Worm (Caenorhabditis elegans) whole organism, young adult: Measurements from ENCODE around the gene athp-1.

Experiments
- B0035.1 ChIP-seq: sonication (generic microtip); optimal IDR thresholded peaks from 2 replicates; lab custom pipeline; 2016; ENCODE audit warnings: missing genetic modification characterization, mild to moderate bottlenecking, missing compliant biosample characterization, missing genotype, missing genetic modification reagents
- F33H1.4 ChIP-seq: fragments of 200-800 bp; sonication (Bioruptor generic); IDR thresholded peaks from 2 replicates; pipeline ENCODE4 v1.3.6; 2022; ENCODE audit warnings: missing genetic modification reagents, missing genetic modification characterization, missing compliant biosample characterization
- F37B4.10 ChIP-seq: fragments of 200-800 bp; sonication (Bioruptor generic); IDR thresholded peaks from 2 replicates; pipeline ENCODE4 v1.3.6; 2022; ENCODE audit warnings: missing genetic modification characterization, missing compliant biosample characterization
- F49E8.2 ChIP-seq: sonication (generic microtip); optimal IDR thresholded peaks from 3 replicates; lab custom pipeline; 2017; ENCODE audit warnings: missing genetic modification characterization, mild to moderate bottlenecking, missing compliant biosample characterization, antibody characterized with exemption, moderate library complexity; ENCODE audit not compliant: insufficient read depth
- F52B5.7 ChIP-seq: sonication (generic microtip); optimal IDR thresholded peaks from 2 replicates; lab custom pipeline; 2016; ENCODE audit warnings: mild to moderate bottlenecking, missing genetic modification characterization, missing compliant biosample characterization
- F57A8.1 ChIP-seq: fragments of 200-800 bp; sonication (Bioruptor generic); optimal IDR thresholded peaks from 2 replicates; lab custom pipeline; 2018; ENCODE audit warnings: mild to moderate bottlenecking, missing genetic modification characterization, moderate library complexity, missing compliant biosample characterization
- K11D2.4 ChIP-seq: fragments of 200-800 bp; sonication (Bioruptor generic); IDR thresholded peaks from 2 replicates; pipeline ENCODE4 v1.3.6; 2022; ENCODE audit warnings: missing genetic modification reagents, missing genetic modification characterization, missing compliant biosample characterization
- K12H6.12 ChIP-seq: fragments of 200-800 bp; sonication (Bioruptor generic); optimal IDR thresholded peaks from 2 replicates; lab custom pipeline; 2018; ENCODE audit warnings: mild to moderate bottlenecking, missing genetic modification characterization, missing compliant biosample characterization
- Y53F4B.3 ChIP-seq: fragments of 200-800 bp; sonication (Bioruptor generic); IDR thresholded peaks from 2 replicates; pipeline ENCODE4 v1.3.6; 2022; ENCODE audit warnings: missing genetic modification reagents, missing genetic modification characterization, missing compliant biosample characterization
- Y67H2A.10 ChIP-seq: fragments of 200-800 bp; sonication (Bioruptor generic); conservative IDR thresholded peaks from 2 replicates; pipeline ENCODE4 v1.3.6; 2022; ENCODE audit warnings: missing genetic modification reagents, missing genetic modification characterization, missing compliant biosample characterization
- attf-6 ChIP-seq: fragments of 200-800 bp; sonication (Bioruptor generic); IDR thresholded peaks from 2 replicates; pipeline ENCODE4 v1.3.6; 2022; ENCODE audit warnings: missing genetic modification reagents, missing genetic modification characterization, missing compliant biosample characterization
- bed-2 ChIP-seq: fragments of 200-800 bp; sonication (Bioruptor generic); IDR thresholded peaks from 2 replicates; pipeline ENCODE4 v1.3.6; 2022; ENCODE audit warnings: missing genetic modification reagents, missing genetic modification characterization, missing compliant biosample characterization
- cebp-1 ChIP-seq, 2 experiments: fragments of 200-800 bp in 1 of 2; sonication (Bioruptor generic) in 1 of 2; sonication (generic microtip) in 1 of 2; IDR thresholded peaks in 1 of 2; optimal IDR thresholded peaks in 1 of 2; 2 replicates each; pipeline versions ENCODE4 v1.3.6 to Lab custom; 2017 to 2022; ENCODE audit warnings: missing compliant biosample characterization in 2 of 2, missing genetic modification characterization in 2 of 2, mild to moderate bottlenecking in 1 of 2, missing genetic modification reagents in 1 of 2, moderate library complexity in 1 of 2
- cebp-2 ChIP-seq: fragments of 200-800 bp; sonication (Bioruptor generic); IDR thresholded peaks from 2 replicates; pipeline ENCODE4 v1.3.6; 2022; ENCODE audit warnings: missing genetic modification characterization, missing compliant biosample characterization
- ceh-100 ChIP-seq: fragments of 200-800 bp; sonication (Bioruptor generic); IDR thresholded peaks from 2 replicates; pipeline ENCODE4 v1.3.6; 2022; ENCODE audit warnings: missing genetic modification reagents, missing genetic modification characterization, missing compliant biosample characterization
- chd-7 ChIP-seq: sonication (generic microtip); optimal IDR thresholded peaks from 2 replicates; lab custom pipeline; 2016; ENCODE audit warnings: mild to moderate bottlenecking, missing genetic modification characterization, moderate library complexity, missing compliant biosample characterization
- die-1 ChIP-seq: sonication (generic microtip); optimal IDR thresholded peaks from 2 replicates; lab custom pipeline; 2016; ENCODE audit warnings: missing genotype, mild to moderate bottlenecking, missing genetic modification characterization, missing compliant biosample characterization
- dpff-1 ChIP-seq: sonication (generic microtip); optimal IDR thresholded peaks from 2 replicates; lab custom pipeline; 2017; ENCODE audit warnings: mild to moderate bottlenecking, missing genetic modification characterization, missing compliant biosample characterization
- egrh-3 ChIP-seq: fragments of 200-800 bp; sonication (Bioruptor generic); IDR thresholded peaks from 2 replicates; pipeline ENCODE4 v1.3.6; 2022; ENCODE audit warnings: missing genetic modification reagents, missing genetic modification characterization, missing compliant biosample characterization
- ets-4 ChIP-seq: fragments of 200-800 bp; sonication (Bioruptor generic); optimal IDR thresholded peaks from 2 replicates; lab custom pipeline; 2018; ENCODE audit warnings: mild to moderate bottlenecking, missing genetic modification characterization, missing compliant biosample characterization
- hrde-1 ChIP-seq: sonication (generic microtip); optimal IDR thresholded peaks from 2 replicates; lab custom pipeline; 2016; ENCODE audit warnings: missing genetic modification characterization, mild to moderate bottlenecking, missing compliant biosample characterization, moderate library complexity, missing genotype, missing genetic modification reagents, borderline replicate concordance
- lag-1 ChIP-seq: fragments of 200-800 bp; sonication (Bioruptor generic); IDR thresholded peaks from 2 replicates; pipeline ENCODE4 v1.3.6; 2022; ENCODE audit warnings: missing genetic modification reagents, missing genetic modification characterization, missing compliant biosample characterization
- lin-26 ChIP-seq: fragments of 200-800 bp; sonication (Bioruptor generic); IDR thresholded peaks from 2 replicates; pipeline ENCODE4 v1.3.6; 2022; ENCODE audit warnings: missing genetic modification reagents, missing genetic modification characterization, missing compliant biosample characterization
- lin-35 ChIP-seq, 3 experiments: fragments of 150-350 bp in 2 of 3; sonication (generic microtip) in 1 of 3; optimal IDR thresholded peaks; 2 replicates each; lab custom pipeline; 2014 to 2018; ENCODE audit warnings: missing biosample characterization in 3 of 3, missing genetic modification characterization in 3 of 3, missing genetic modification reagents in 3 of 3
- lin-40 ChIP-seq: sonication (generic microtip); optimal IDR thresholded peaks from 2 replicates; lab custom pipeline; 2016; ENCODE audit warnings: missing genetic modification characterization, mild to moderate bottlenecking, missing compliant biosample characterization, missing genotype, missing genetic modification reagents
- lin-54 ChIP-seq: fragments of 200-800 bp; sonication (Bioruptor generic); optimal IDR thresholded peaks from 2 replicates; lab custom pipeline; 2018; ENCODE audit warnings: mild to moderate bottlenecking, missing genetic modification characterization, missing compliant biosample characterization
- mel-28 ChIP-seq: sonication (generic microtip); optimal IDR thresholded peaks from 2 replicates; lab custom pipeline; 2016; ENCODE audit warnings: borderline replicate concordance, mild to moderate bottlenecking, missing genetic modification characterization, missing compliant biosample characterization
- mxl-1 ChIP-seq: sonication (generic microtip); optimal IDR thresholded peaks from 2 replicates; lab custom pipeline; 2016; ENCODE audit warnings: missing genetic modification characterization, missing compliant biosample characterization
- nfya-2 ChIP-seq: fragments of 200-800 bp; sonication (Bioruptor generic); IDR thresholded peaks from 2 replicates; pipeline ENCODE4 v1.3.6; 2022; ENCODE audit warnings: missing genetic modification reagents, missing genetic modification characterization, missing compliant biosample characterization
- nfyb-1 ChIP-seq: fragments of 200-800 bp; sonication (Bioruptor generic); IDR thresholded peaks from 2 replicates; pipeline ENCODE4 v1.3.6; 2022; ENCODE audit warnings: missing genetic modification reagents, missing genetic modification characterization, missing compliant biosample characterization
- nhr-179 ChIP-seq: sonication (generic microtip); optimal IDR thresholded peaks from 2 replicates; lab custom pipeline; 2016; ENCODE audit warnings: mild to moderate bottlenecking, missing genetic modification characterization, missing compliant biosample characterization
- nhr-90 ChIP-seq: sonication (generic microtip); optimal IDR thresholded peaks from 2 replicates; lab custom pipeline; 2016; ENCODE audit warnings: missing genotype, mild to moderate bottlenecking, missing genetic modification characterization, missing compliant biosample characterization
- pbrm-1 ChIP-seq: fragments of 200-800 bp; sonication (Bioruptor generic); IDR thresholded peaks from 2 replicates; pipeline ENCODE4 v1.3.6; 2022; ENCODE audit warnings: missing genetic modification reagents, missing genetic modification characterization, missing compliant biosample characterization
- repo-1 ChIP-seq: sonication (generic microtip); optimal IDR thresholded peaks from 2 replicates; lab custom pipeline; 2017; ENCODE audit warnings: mild to moderate bottlenecking, missing genetic modification characterization, missing compliant biosample characterization
- rpc-1 ChIP-seq, 2 experiments: fragments of 150-350 bp in 1 of 2; sonication (generic microtip) in 1 of 2; optimal IDR thresholded peaks; 2 replicates each; lab custom pipeline; 2014 to 2018; ENCODE audit warnings: missing biosample characterization in 1 of 2, missing genetic modification characterization in 1 of 2, missing genetic modification reagents in 1 of 2, missing genotype in 1 of 2
- sdz-38 ChIP-seq: sonication (generic microtip); optimal IDR thresholded peaks from 2 replicates; lab custom pipeline; 2016; ENCODE audit warnings: missing genotype, missing genetic modification characterization, missing compliant biosample characterization
- sea-2 ChIP-seq: fragments of 200-800 bp; sonication (Bioruptor generic); IDR thresholded peaks from 2 replicates; pipeline ENCODE4 v1.3.6; 2022; ENCODE audit warnings: missing genetic modification characterization, missing compliant biosample characterization
- snpc-3.4 ChIP-seq: sonication (generic microtip); optimal IDR thresholded peaks from 2 replicates; lab custom pipeline; 2017; ENCODE audit warnings: missing genetic modification characterization, mild to moderate bottlenecking, missing compliant biosample characterization, antibody characterized with exemption, moderate library complexity, missing genotype, missing genetic modification reagents
- snpc-4 ChIP-seq, 5 experiments: fragments of 150-350 bp in 1 of 5; sonication (generic microtip) in 4 of 5; optimal IDR thresholded peaks; 2 replicates each; lab custom pipeline; 2014 to 2018; ENCODE audit warnings: missing genetic modification characterization in 5 of 5, missing biosample characterization in 3 of 5, antibody characterized with exemption in 2 of 5, mild to moderate bottlenecking in 2 of 5, missing compliant biosample characterization in 2 of 5, missing genotype in 2 of 5, moderate library complexity in 2 of 5, missing genetic modification reagents in 1 of 5
- sptf-2 ChIP-seq: fragments of 200-800 bp; sonication (Bioruptor generic); optimal IDR thresholded peaks from 2 replicates; lab custom pipeline; 2018; ENCODE audit warnings: mild to moderate bottlenecking, missing genetic modification characterization, missing compliant biosample characterization
- tbp1 ChIP-seq: fragments of 200-800 bp; sonication (Bioruptor generic); optimal IDR thresholded peaks from 2 replicates; lab custom pipeline; 2018; ENCODE audit warnings: mild to moderate bottlenecking, missing genetic modification characterization, missing compliant biosample characterization
- unc-62 ChIP-seq: fragments of 150-350 bp; optimal IDR thresholded peaks from 2 replicates; lab custom pipeline; 2014; ENCODE audit warnings: missing biosample characterization, missing genetic modification reagents, missing genetic modification characterization
- xnd-1 ChIP-seq: sonication (generic microtip); optimal IDR thresholded peaks from 2 replicates; lab custom pipeline; 2016; ENCODE audit warnings: missing genotype, missing genetic modification reagents, missing genetic modification characterization, missing compliant biosample characterization
- zfh-2 ChIP-seq: fragments of 200-800 bp; sonication (Bioruptor generic); conservative IDR thresholded peaks from 2 replicates; pipeline ENCODE4 v1.3.6; 2022; ENCODE audit warnings: missing genetic modification reagents, missing genetic modification characterization, missing compliant biosample characterization
- ztf-18 ChIP-seq: sonication (generic microtip); optimal IDR thresholded peaks from 2 replicates; lab custom pipeline; 2016; ENCODE audit warnings: missing genotype, mild to moderate bottlenecking, missing genetic modification characterization, missing compliant biosample characterization
- ztf-22 ChIP-seq: fragments of 200-800 bp; sonication (Bioruptor generic); optimal IDR thresholded peaks from 2 replicates; lab custom pipeline; 2018; ENCODE audit warnings: mild to moderate bottlenecking, missing genetic modification characterization, moderate library complexity, missing compliant biosample characterization
- ztf-25 ChIP-seq: fragments of 200-800 bp; sonication (Bioruptor generic); IDR thresholded peaks from 2 replicates; pipeline ENCODE4 v1.3.6; 2022; ENCODE audit warnings: missing genetic modification reagents, missing genetic modification characterization, missing compliant biosample characterization
- ztf-3 ChIP-seq: fragments of 200-800 bp; sonication (Bioruptor generic); optimal IDR thresholded peaks from 2 replicates; lab custom pipeline; 2018; ENCODE audit warnings: mild to moderate bottlenecking, missing genetic modification characterization, missing compliant biosample characterization

athp-1 gene

ce11 chrIII:10877542-10877941 lies 4.0 kb upstream of the athp-1 start (continued):
- TF ChIP-seq die-1 (tag; lab: Kevin White, UChicago) (no peak), nhr-179 (tag; lab: Kevin White, UChicago) (no peak), bed-2 (GFP tag; lab: Robert Waterston, UW) (no peak), F52B5.7 (tag; lab: Kevin White, UChicago) (no peak), sdz-38 (no peak), egrh-3 (GFP tag; lab: Robert Waterston, UW) (no peak), repo-1 (tag; lab: Kevin White, UChicago) (no peak), lin-26 (GFP tag; lab: Robert Waterston, UW) (no peak), snpc-3.4 (tag; lab: Kevin White, UChicago) (peak; percentile 69), ceh-100 (GFP tag; lab: Robert Waterston, UW) (peak; percentile 77), pbrm-1 (peak; percentile 54; the same call in 1 of the 2 replicates), lin-40 (tag; lab: Kevin White, UChicago) (no peak), B0035.1 (tag; lab: Kevin White, UChicago) (no peak), ztf-3 (no peak), ets-4 (no peak), zfh-2 (no peak), F49E8.2 (tag; lab: Kevin White, UChicago) (peak; percentile 74), nhr-90 (tag; lab: Kevin White, UChicago) (no peak), sea-2 (GFP tag; lab: Robert Waterston, UW) (no peak), lin-54 (peak; percentile 81), F37B4.10 (GFP tag; lab: Robert Waterston, UW) (no peak), unc-62 (no peak), ztf-22 (no peak), xnd-1 (peak; percentile 99), sptf-2 (GFP tag; lab: Kevin White, UChicago) (no peak), mxl-1 (tag; lab: Kevin White, UChicago) (no peak), attf-6 (GFP tag; lab: Robert Waterston, UW) (no peak), hrde-1 (tag; lab: Kevin White, UChicago) (no peak), K12H6.12 (tag; lab: Kevin White, UChicago) (no peak), Y67H2A.10 (GFP tag; lab: Robert Waterston, UW) (no peak), cebp-2 (GFP tag; lab: Robert Waterston, UW) (no peak), cebp-1 (GFP tag; IDR thresholded peaks at IDR 0.05; lab: Robert Waterston, UW) (no peak), cebp-1 (tag; optimal IDR thresholded peaks at IDR 0.05; lab: Kevin White, UChicago) (no peak), lin-35 (GFP tag; optimal IDR thresholded peaks at IDR 0.05; lab: Kevin White, UChicago) (no peak), mel-28 (no peak), Y53F4B.3 (no peak), ztf-25 (GFP tag; lab: Robert Waterston, UW) (no peak), tbp1 (GFP tag; lab: Kevin White, UChicago) (peak; percentile 43), lag-1 (GFP tag; lab: Robert Waterston, UW) (no peak), nfyb-1 (no peak), rpc-1 (optimal IDR thresholded peaks at IDR 0.05; lab: Kevin White, UChicago) (no peak), rpc-1 (tag; optimal IDR thresholded peaks at IDR 0.05; lab: Kevin White, UChicago) (no peak), F57A8.1 (no peak), ztf-18 (tag; lab: Kevin White, UChicago) (peak; percentile 28), nfya-2 (GFP tag; lab: Robert Waterston, UW) (no peak), dpff-1 (tag; lab: Kevin White, UChicago) (no peak), K11D2.4 (GFP tag; lab: Robert Waterston, UW) (no peak), chd-7 (tag; lab: Kevin White, UChicago) (no peak), snpc-4 (GFP tag; optimal IDR thresholded peaks at IDR 0.05; lab: Kevin White, UChicago) (no peak), snpc-4 (tag; optimal IDR thresholded peaks at IDR 0.05; lab: Kevin White, UChicago) (peak in 3 of 4 experiments; percentile 11 to 21 (median 11)), F33H1.4 (GFP tag; lab: Robert Waterston, UW) (peak; percentile 99)
